Fruit fly (Drosophila melanogaster) whole organism, embryonic: ENCODE data around the gene Fkbp59.

Experiments used
- ATbp ChIP-seq: fragments of 200-800 bp; sonication (Bioruptor generic); optimal IDR thresholded peaks from 2 replicates; lab custom pipeline; 2017; ENCODE audit warnings: missing biosample characterization, mild to moderate bottlenecking, missing genetic modification characterization, missing genetic modification reagents
- Abd-B ChIP-seq: fragments of 200-800 bp; sonication (Bioruptor generic); optimal IDR thresholded peaks from 2 replicates; lab custom pipeline; 2018; ENCODE audit warnings: missing biosample characterization, mild to moderate bottlenecking, missing genetic modification characterization, moderate library complexity
- Adf1 ChIP-seq: fragments of 200-800 bp; sonication (Bioruptor generic); IDR thresholded peaks from 2 replicates; pipeline ENCODE4 v1.3.6; 2022; ENCODE audit warnings: missing biosample characterization, missing genetic modification characterization
- CG12391 ChIP-seq: fragments of 200-800 bp; sonication (Bioruptor generic); optimal IDR thresholded peaks from 3 replicates; lab custom pipeline; 2018; ENCODE audit warnings: missing biosample characterization, mild to moderate bottlenecking, missing genetic modification characterization, moderate library complexity
- CG13624 ChIP-seq: fragments of 200-800 bp; sonication (Bioruptor generic); optimal IDR thresholded peaks from 2 replicates; lab custom pipeline; 2016; ENCODE audit warnings: missing biosample characterization, missing genetic modification characterization
- CG14860 ChIP-seq: fragments of 200-800 bp; sonication (Bioruptor generic); IDR thresholded peaks from 3 replicates; pipeline ENCODE4 v1.3.6; 2022; ENCODE audit warnings: missing biosample characterization, missing genetic modification characterization; ENCODE audit not compliant: partially characterized antibody
- CG14965 ChIP-seq: fragments of 200-800 bp; sonication (Bioruptor generic); optimal IDR thresholded peaks from 2 replicates; lab custom pipeline; 2016; ENCODE audit warnings: missing biosample characterization, missing genetic modification characterization, borderline replicate concordance
- CG1603 ChIP-seq: fragments of 200-800 bp; sonication (Bioruptor generic); optimal IDR thresholded peaks from 2 replicates; lab custom pipeline; 2019; ENCODE audit warnings: missing biosample characterization, mild to moderate bottlenecking, missing genetic modification characterization, moderate library complexity
- CG17186 ChIP-seq: fragments of 200-800 bp; sonication (Bioruptor generic); optimal IDR thresholded peaks from 3 replicates; lab custom pipeline; 2017; ENCODE audit warnings: missing biosample characterization, missing genetic modification reagents, missing genetic modification characterization
- CG18619 ChIP-seq: fragments of 200-800 bp; sonication (Bioruptor generic); optimal IDR thresholded peaks from 3 replicates; lab custom pipeline; 2017; ENCODE audit warnings: missing biosample characterization, mild to moderate bottlenecking, missing genetic modification characterization
- CG30431 ChIP-seq: fragments of 200-800 bp; sonication (Bioruptor generic); optimal IDR thresholded peaks from 2 replicates; lab custom pipeline; 2017; ENCODE audit warnings: missing biosample characterization, missing genetic modification characterization
- CG31388 ChIP-seq: fragments of 200-800 bp; sonication (Bioruptor generic); optimal IDR thresholded peaks from 2 replicates; lab custom pipeline; 2016; ENCODE audit warnings: missing biosample characterization, missing genetic modification characterization
- CG3163 ChIP-seq: fragments of 200-800 bp; sonication (Bioruptor generic); optimal IDR thresholded peaks from 3 replicates; lab custom pipeline; 2016; ENCODE audit warnings: missing biosample characterization, missing genetic modification characterization
- CG32772 ChIP-seq: fragments of 200-800 bp; sonication (Bioruptor generic); IDR thresholded peaks from 2 replicates; pipeline ENCODE4 v1.3.6; 2022; ENCODE audit warnings: missing biosample characterization, missing genetic modification characterization
- CG34422 ChIP-seq: fragments of 200-800 bp; sonication (Bioruptor generic); IDR thresholded peaks from 3 replicates; pipeline ENCODE4 v1.3.6; 2022; ENCODE audit warnings: missing biosample characterization, missing genetic modification characterization
- CG3726 ChIP-seq: fragments of 200-800 bp; sonication (Bioruptor generic); IDR thresholded peaks from 3 replicates; pipeline ENCODE4, ENCODE4 v1.3.6; 2022; ENCODE audit warnings: missing biosample characterization, missing genetic modification characterization
- CG3838 ChIP-seq: fragments of 200-800 bp; sonication (Bioruptor generic); optimal IDR thresholded peaks from 3 replicates; lab custom pipeline; 2016; ENCODE audit warnings: missing biosample characterization, missing genetic modification characterization
- CG6854 ChIP-seq: fragments of 200-800 bp; sonication (Bioruptor generic); optimal IDR thresholded peaks from 3 replicates; lab custom pipeline; 2017; ENCODE audit warnings: missing biosample characterization, mild to moderate bottlenecking, missing genetic modification characterization
- CG7786 ChIP-seq: fragments of 200-800 bp; sonication (Bioruptor generic); optimal IDR thresholded peaks from 2 replicates; lab custom pipeline; 2016; ENCODE audit warnings: missing biosample characterization, missing genetic modification characterization
- CG9876 ChIP-seq: fragments of 200-800 bp; sonication (Bioruptor generic); optimal IDR thresholded peaks from 2 replicates; lab custom pipeline; 2016; ENCODE audit warnings: missing biosample characterization, missing genetic modification characterization
- D19B ChIP-seq: fragments of 200-800 bp; sonication (Bioruptor generic); optimal IDR thresholded peaks from 2 replicates; lab custom pipeline; 2017; ENCODE audit warnings: missing biosample characterization, mild to moderate bottlenecking, missing genetic modification characterization
- Doc2 ChIP-seq: fragments of 200-800 bp; sonication (Bioruptor generic); IDR thresholded peaks from 2 replicates; pipeline ENCODE4 v1.3.6; 2022; ENCODE audit warnings: missing biosample characterization, missing genetic modification characterization
- Drgx ChIP-seq: fragments of 200-800 bp; sonication (Bioruptor generic); IDR thresholded peaks from 2 replicates; pipeline ENCODE4 v1.3.6; 2022; ENCODE audit warnings: missing biosample characterization, missing genetic modification characterization
- Ets65A ChIP-seq: fragments of 200-800 bp; sonication (Bioruptor generic); peaks from one replicate; lab custom pipeline; 2016; ENCODE audit warnings: missing biosample characterization, missing genetic modification characterization
- H15 ChIP-seq: fragments of 200-800 bp; sonication (Bioruptor generic); IDR thresholded peaks from 3 replicates; pipeline ENCODE4 v1.3.6; 2022; ENCODE audit warnings: missing biosample characterization, missing genetic modification characterization
- Jarid2 ChIP-seq: fragments of 200-800 bp; sonication (Bioruptor generic); optimal IDR thresholded peaks from 3 replicates; lab custom pipeline; 2017; ENCODE audit warnings: mild to moderate bottlenecking, missing biosample characterization, missing genetic modification reagents, missing genetic modification characterization
- Max ChIP-seq: fragments of 200-800 bp; sonication (Bioruptor generic); optimal IDR thresholded peaks from 2 replicates; lab custom pipeline; 2016; ENCODE audit warnings: missing biosample characterization, mild to moderate bottlenecking, missing genetic modification characterization
- NFAT ChIP-seq: fragments of 200-800 bp; sonication (Bioruptor generic); IDR thresholded peaks from 2 replicates; pipeline ENCODE4 v1.3.6; 2022; ENCODE audit warnings: missing biosample characterization, missing genetic modification characterization
- Nf-YC ChIP-seq: fragments of 200-800 bp; optimal IDR thresholded peaks from 3 replicates; lab custom pipeline; 2019; ENCODE audit warnings: missing biosample characterization, mild to moderate bottlenecking, missing genetic modification characterization, moderate library complexity
- TFAM ChIP-seq: fragments of 200-800 bp; sonication (Bioruptor generic); optimal IDR thresholded peaks from 2 replicates; lab custom pipeline; 2017; ENCODE audit warnings: missing biosample characterization, missing genetic modification characterization, inconsistent platforms
- YL-1 ChIP-seq: fragments of 200-800 bp; sonication (Bioruptor generic); optimal IDR thresholded peaks from 3 replicates; lab custom pipeline; 2017; ENCODE audit warnings: missing biosample characterization, mild to moderate bottlenecking, missing genetic modification characterization
- ab ChIP-seq: fragments of 200-800 bp; sonication (Bioruptor generic); optimal IDR thresholded peaks from 2 replicates; lab custom pipeline; 2016; ENCODE audit warnings: missing biosample characterization, missing genetic modification characterization
- ato ChIP-seq: fragments of 200-800 bp; sonication (Bioruptor generic); IDR thresholded peaks from 2 replicates; pipeline ENCODE4 v1.3.6; 2022; ENCODE audit warnings: missing biosample characterization, missing genetic modification characterization; ENCODE audit not compliant: partially characterized antibody
- cg ChIP-seq: fragments of 200-800 bp; sonication (Bioruptor generic); optimal IDR thresholded peaks from 3 replicates; lab custom pipeline; 2019; ENCODE audit warnings: missing biosample characterization, mild to moderate bottlenecking, missing genetic modification characterization, moderate library complexity
- dimm ChIP-seq: fragments of 200-800 bp; sonication (Bioruptor generic); IDR thresholded peaks from 2 replicates; pipeline ENCODE4 v1.3.6; 2022; ENCODE audit warnings: missing biosample characterization, missing genetic modification characterization
- disco-r ChIP-seq: fragments of 200-800 bp; sonication (Bioruptor generic); optimal IDR thresholded peaks from 2 replicates; lab custom pipeline; 2016; ENCODE audit warnings: missing biosample characterization, missing genetic modification characterization
- ftz-f1 ChIP-seq: fragments of 200-800 bp; sonication (Bioruptor generic); optimal IDR thresholded peaks from 2 replicates; lab custom pipeline; 2016; ENCODE audit warnings: missing biosample characterization, missing genetic modification characterization
- gce ChIP-seq: fragments of 200-800 bp; sonication (Bioruptor generic); IDR thresholded peaks from 3 replicates; pipeline ENCODE4 v1.3.6; 2022; ENCODE audit warnings: missing biosample characterization, missing genetic modification characterization
- gem ChIP-seq: fragments of 200-800 bp; sonication (Bioruptor generic); optimal IDR thresholded peaks from 2 replicates; lab custom pipeline; 2019; ENCODE audit warnings: missing biosample characterization, mild to moderate bottlenecking, missing genetic modification characterization, moderate library complexity
- gfzf ChIP-seq: fragments of 200-800 bp; sonication (Bioruptor generic); optimal IDR thresholded peaks from 2 replicates; lab custom pipeline; 2016; ENCODE audit warnings: missing biosample characterization, mild to moderate bottlenecking, missing genetic modification characterization, moderate library complexity
- gt ChIP-seq: fragments of 200-800 bp; sonication (Bioruptor generic); IDR thresholded peaks from 2 replicates; pipeline ENCODE4 v1.3.6; 2022; ENCODE audit warnings: missing biosample characterization, missing genetic modification characterization
- hth ChIP-seq: fragments of >200 bp; optimal IDR thresholded peaks from 2 replicates; lab custom pipeline; 2017; ENCODE audit warnings: inconsistent platforms
- jigr1 ChIP-seq: fragments of 200-800 bp; sonication (Bioruptor generic); IDR thresholded peaks from 3 replicates; pipeline ENCODE4 v1.3.6; 2022; ENCODE audit warnings: missing biosample characterization, missing genetic modification characterization
- kni ChIP-seq: fragments of 200-800 bp; sonication (Bioruptor generic); optimal IDR thresholded peaks from 3 replicates; lab custom pipeline; 2017; ENCODE audit warnings: mild to moderate bottlenecking, missing biosample characterization, missing genetic modification reagents, missing genetic modification characterization
- peb ChIP-seq: fragments of 200-800 bp; sonication (Bioruptor generic); IDR thresholded peaks from 2 replicates; pipeline ENCODE4 v1.3.6; 2022; ENCODE audit warnings: missing biosample characterization, missing genetic modification characterization
- phol ChIP-seq: fragments of 200-800 bp; sonication (Bioruptor generic); optimal IDR thresholded peaks from 3 replicates; lab custom pipeline; 2018; ENCODE audit warnings: missing biosample characterization, mild to moderate bottlenecking, missing genetic modification characterization, moderate library complexity
- pnt ChIP-seq: fragments of 200-800 bp; sonication (Bioruptor generic); optimal IDR thresholded peaks from 3 replicates; lab custom pipeline; 2016; ENCODE audit warnings: missing biosample characterization, missing genetic modification characterization
- ranshi ChIP-seq: fragments of 200-800 bp; sonication (Bioruptor generic); IDR thresholded peaks from 2 replicates; pipeline ENCODE4 v1.3.6; 2022; ENCODE audit warnings: missing biosample characterization, missing genetic modification characterization
- repo ChIP-seq: fragments of 200-800 bp; sonication (Bioruptor generic); optimal IDR thresholded peaks from 2 replicates; lab custom pipeline; 2016; ENCODE audit warnings: missing biosample characterization, missing genetic modification characterization
- sens-2 ChIP-seq: fragments of 200-800 bp; sonication (Bioruptor generic); IDR thresholded peaks from 2 replicates; pipeline ENCODE4 v1.3.6; 2022; ENCODE audit warnings: missing biosample characterization, missing genetic modification characterization
- sim ChIP-seq: fragments of 200-800 bp; sonication (Bioruptor generic); IDR thresholded peaks from 2 replicates; pipeline ENCODE4 v1.3.6; 2022; ENCODE audit warnings: missing biosample characterization, missing genetic modification characterization
- sisA ChIP-seq: fragments of 200-800 bp; sonication (Bioruptor generic); IDR thresholded peaks from 2 replicates; pipeline ENCODE4 v1.3.6; 2022; ENCODE audit warnings: missing biosample characterization, missing genetic modification characterization
- sob ChIP-seq: fragments of 200-800 bp; sonication (Bioruptor generic); IDR thresholded peaks from 2 replicates; pipeline ENCODE4 v1.3.6; 2022; ENCODE audit warnings: missing biosample characterization, missing genetic modification characterization

Fkbp59 gene

dm6 chr2L:9890576-9890975 is 2.8 kb downstream of the Fkbp59 start, which contains the start of the genes CG34183 and CG4537:
CG34183 (minus strand) TSS chr2L:9890772.
CG4537 (plus strand) TSS chr2L:9890885.
- no peak for TF ChIP-seq gce (GFP tag; lab: Robert Waterston, UW)
- no peak for TF ChIP-seq Jarid2 (GFP tag; lab: Kevin White, UChicago)
- TF ChIP-seq gem (tag; lab: Kevin White, UChicago): no peak
- no peak for TF ChIP-seq Abd-B (GFP tag; lab: Kevin White, UChicago)
- no peak for TF ChIP-seq cg (GFP tag; lab: Kevin White, UChicago)
- TF ChIP-seq pnt (GFP tag; lab: Kevin White, UChicago): no peak
- no peak for TF ChIP-seq repo (GFP tag; lab: Kevin White, UChicago)
- TF ChIP-seq ato: peak; percentile 73
- TF ChIP-seq disco-r (GFP tag; lab: Kevin White, UChicago): no peak
- no peak for TF ChIP-seq sim (GFP tag; lab: Robert Waterston, UW)
- TF ChIP-seq Ets65A: no peak
- TF ChIP-seq NFAT (GFP tag; lab: Robert Waterston, UW): no peak
- TF ChIP-seq peb (GFP tag; lab: Robert Waterston, UW): no peak
- TF ChIP-seq CG1603: peak; percentile 44
- no peak for TF ChIP-seq dimm
- TF ChIP-seq CG31388 (GFP tag; lab: Kevin White, UChicago): no peak
- TF ChIP-seq Adf1 (GFP tag; lab: Robert Waterston, UW): no peak
- TF ChIP-seq CG30431 (GFP tag; lab: Kevin White, UChicago): no peak
- no peak for TF ChIP-seq TFAM (GFP tag; lab: Kevin White, UChicago)
- TF ChIP-seq D19B (GFP tag; lab: Kevin White, UChicago): no peak
- TF ChIP-seq Drgx (GFP tag; lab: Robert Waterston, UW): no peak
- no peak for TF ChIP-seq sob (GFP tag; lab: Robert Waterston, UW)
- TF ChIP-seq CG9876: no peak
- no peak for TF ChIP-seq CG3163 (GFP tag; lab: Kevin White, UChicago)
- no peak for TF ChIP-seq CG18619 (GFP tag; lab: Kevin White, UChicago)
- TF ChIP-seq ab: no peak
- no peak for TF ChIP-seq gt
- no peak for TF ChIP-seq CG3726 (GFP tag; lab: Robert Waterston, UW)
- TF ChIP-seq CG14965: no peak
- TF ChIP-seq hth (lab: Kevin White, UChicago): no peak
- TF ChIP-seq ftz-f1 (GFP tag; lab: Kevin White, UChicago): no peak
- no peak for TF ChIP-seq sisA (GFP tag; lab: Robert Waterston, UW)
- no peak for TF ChIP-seq ATbp
- no peak for TF ChIP-seq kni (GFP tag; lab: Kevin White, UChicago)
- TF ChIP-seq CG7786 (GFP tag; lab: Kevin White, UChicago): no peak
- peak; percentile 51 for TF ChIP-seq gfzf (GFP tag; lab: Kevin White, UChicago)
- TF ChIP-seq ranshi (GFP tag; lab: Robert Waterston, UW): no peak
- no peak for TF ChIP-seq CG32772 (GFP tag; lab: Robert Waterston, UW)
- TF ChIP-seq CG14860 (GFP tag; lab: Robert Waterston, UW): peak; percentile 86
- TF ChIP-seq CG6854 (GFP tag; lab: Kevin White, UChicago): no peak
- peak; percentile 67 for TF ChIP-seq YL-1 (GFP tag; lab: Kevin White, UChicago)
- TF ChIP-seq sens-2 (GFP tag; lab: Robert Waterston, UW): no peak
- TF ChIP-seq CG3838: no peak
- TF ChIP-seq Max: no peak
- TF ChIP-seq jigr1 (GFP tag; lab: Robert Waterston, UW): no peak
- TF ChIP-seq CG17186: peak; percentile 0
- no peak for TF ChIP-seq Nf-YC (tag; lab: Kevin White, UChicago)
- no peak; the same call in 2 of the 3 replicates for TF ChIP-seq CG34422 (GFP tag; lab: Robert Waterston, UW)
- TF ChIP-seq H15 (GFP tag; lab: Robert Waterston, UW): no peak
- TF ChIP-seq CG12391 (tag; lab: Kevin White, UChicago): no peak
- TF ChIP-seq phol (tag; lab: Kevin White, UChicago): peak; percentile 49
- TF ChIP-seq Doc2 (GFP tag; lab: Robert Waterston, UW): no peak
- TF ChIP-seq CG13624 (GFP tag; lab: Kevin White, UChicago): peak; percentile 40
